Fruit fly (Drosophila melanogaster): ENCODE data around the gene CG10553.
A peak's percentile ranks its signal among the peaks of the same experiment; 100 is the strongest.

Gene CG10553

DNA sequence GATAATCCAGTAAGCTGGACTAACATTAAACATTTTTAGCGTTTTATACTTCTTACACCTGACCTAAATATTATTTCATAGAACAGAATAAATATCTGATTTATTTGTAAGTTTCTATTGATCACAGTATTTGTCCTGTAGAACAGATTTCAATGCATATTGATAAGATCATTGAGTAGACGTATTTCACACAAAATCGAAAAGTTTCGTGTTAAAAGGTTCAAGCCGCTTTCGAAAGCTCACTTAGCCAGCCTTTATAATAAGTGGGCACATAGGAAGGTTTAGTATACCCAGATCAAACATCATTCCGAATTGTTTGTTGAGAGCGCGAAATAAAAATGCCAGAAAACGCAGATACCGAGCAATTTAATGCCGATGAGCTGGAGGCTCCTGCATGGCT lies 28.3 kb downstream of the CG10553 start, which contains the start of gene CG11893:
CG11893 (plus strand) TSS at position 301 of the 400 bp plus-strand sequence.
- no peak for TF ChIP-seq Pif1B (GFP tag; optimal IDR thresholded peaks at IDR 0.05)
- TF ChIP-seq rn (GFP tag; IDR thresholded peaks at IDR 0.05): no peak
- no peak for TF ChIP-seq CG34367 (tag; optimal IDR thresholded peaks at IDR 0.05)
- no peak for TF ChIP-seq Ets98B (GFP tag; IDR thresholded peaks at IDR 0.05)
- TF ChIP-seq CG8301 (tag; optimal IDR thresholded peaks at IDR 0.05): no peak
- TF ChIP-seq CG12605 (GFP tag; IDR thresholded peaks at IDR 0.05): no peak
- TF ChIP-seq CG9948 (tag; optimal IDR thresholded peaks at IDR 0.05): no peak
- no peak for TF ChIP-seq CG32121 (GFP tag; IDR thresholded peaks at IDR 0.05)
- TF ChIP-seq CG17806 (tag; optimal IDR thresholded peaks at IDR 0.05): no peak
- no peak for TF ChIP-seq EcR (GFP tag; optimal IDR thresholded peaks at IDR 0.05)
- no peak for TF ChIP-seq fd96Ca (GFP tag; IDR thresholded peaks at IDR 0.05)
- no peak for TF ChIP-seq Snoo (tag; optimal IDR thresholded peaks at IDR 0.05)
- TF ChIP-seq CG10348 (GFP tag; IDR thresholded peaks at IDR 0.05): no peak
- TF ChIP-seq CG13204 (GFP tag; optimal IDR thresholded peaks at IDR 0.05): no peak
- TF ChIP-seq Pif1A (GFP tag; optimal IDR thresholded peaks at IDR 0.05): no peak
- no peak for TF ChIP-seq CG4496 (GFP tag; IDR thresholded peaks at IDR 0.05)

DNA sequence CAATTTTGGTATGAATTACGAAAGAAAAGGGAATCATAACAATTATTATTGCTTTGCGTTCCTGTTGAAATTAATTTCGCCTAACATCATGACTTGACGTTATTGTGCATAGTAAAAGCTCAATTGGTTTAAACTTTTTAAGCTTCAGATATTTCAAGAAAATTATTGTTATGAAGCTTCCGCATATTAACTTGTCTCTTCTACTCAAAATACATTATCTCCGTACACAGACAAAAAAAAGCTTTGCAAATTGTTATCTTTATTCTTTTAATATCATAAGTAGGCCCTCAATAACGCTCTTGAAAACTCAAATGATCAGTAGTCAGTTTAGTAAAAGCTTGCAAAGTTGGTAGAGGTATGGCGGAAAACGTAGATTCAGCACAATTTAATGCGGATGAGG lies 30.8 kb downstream of the CG10553 start, which contains the start of gene CG13658:
CG13658 (plus strand) TSS at position 347 of the 400 bp plus-strand sequence.
- TF ChIP-seq fd96Ca (GFP tag; IDR thresholded peaks at IDR 0.05) (no peak), CG10348 (GFP tag; IDR thresholded peaks at IDR 0.05) (no peak), CG12605 (GFP tag; IDR thresholded peaks at IDR 0.05) (no peak), CG8159 (tag; optimal IDR thresholded peaks at IDR 0.05) (no peak), Pif1B (GFP tag; optimal IDR thresholded peaks at IDR 0.05) (no peak), gl (tag; optimal IDR thresholded peaks at IDR 0.05) (no peak), CG8301 (tag; optimal IDR thresholded peaks at IDR 0.05) (no peak), Pif1A (GFP tag; optimal IDR thresholded peaks at IDR 0.05) (no peak), EcR (GFP tag; optimal IDR thresholded peaks at IDR 0.05) (no peak), CG15710 (tag; optimal IDR thresholded peaks at IDR 0.05) (no peak), Ets98B (GFP tag; IDR thresholded peaks at IDR 0.05) (no peak), D1 (tag; optimal IDR thresholded peaks at IDR 0.05) (no peak), CG13204 (GFP tag; optimal IDR thresholded peaks at IDR 0.05) (no peak), CG9948 (tag; optimal IDR thresholded peaks at IDR 0.05) (no peak), CG4496 (GFP tag; IDR thresholded peaks at IDR 0.05) (no peak), CG32121 (GFP tag; IDR thresholded peaks at IDR 0.05) (no peak), CG17806 (tag; optimal IDR thresholded peaks at IDR 0.05) (no peak), CG14655 (GFP tag; optimal IDR thresholded peaks at IDR 0.05) (no peak), CG34367 (tag; optimal IDR thresholded peaks at IDR 0.05) (no peak), Snoo (tag; optimal IDR thresholded peaks at IDR 0.05) (no peak)

- TF ChIP-seq Snoo (tag; optimal IDR thresholded peaks at IDR 0.05) (no peak), rn (GFP tag; IDR thresholded peaks at IDR 0.05) (no peak), CG17806 (tag; optimal IDR thresholded peaks at IDR 0.05) (no peak), CG9948 (tag; optimal IDR thresholded peaks at IDR 0.05) (no peak), CG4496 (GFP tag; IDR thresholded peaks at IDR 0.05) (no peak), CG8159 (tag; optimal IDR thresholded peaks at IDR 0.05) (no peak), CG32121 (GFP tag; IDR thresholded peaks at IDR 0.05) (no peak), CG15710 (tag; optimal IDR thresholded peaks at IDR 0.05) (no peak)
Observed at dm6 chr3R:25285173-25285572, 32.7 kb downstream of the CG10553 start, which contains the start of gene CG31104. Gene CG31104, plus strand, starts transcription at chr3R:25285473.

DNA sequence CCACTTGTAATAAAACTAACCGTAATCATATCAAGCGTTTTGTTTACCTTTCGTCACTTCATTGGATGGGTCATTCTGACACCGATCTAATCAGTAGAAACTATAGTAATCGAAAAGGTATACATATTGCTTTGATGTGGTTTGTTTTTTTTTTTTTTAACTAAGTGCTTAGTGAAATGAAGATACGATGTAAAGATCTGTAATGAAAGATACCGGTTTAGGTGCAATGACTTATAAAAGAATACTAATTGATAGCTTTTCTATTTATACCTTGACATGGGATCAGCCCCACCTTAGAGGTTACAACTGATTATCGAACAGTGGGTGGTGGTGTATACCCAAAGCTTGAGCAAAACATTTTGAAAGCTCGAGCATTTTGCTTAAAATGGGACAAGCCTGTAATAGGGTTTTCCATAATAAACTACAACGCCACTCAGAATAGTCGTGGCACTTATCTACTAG lies 34.7 kb downstream of the CG10553 start, which contains the start of gene CG31300:
CG31300 (plus strand) TSS at position 412 of the 462 bp plus-strand sequence.
- TF ChIP-seq CG17806 (tag; optimal IDR thresholded peaks at IDR 0.05) (no peak), CG14655 (GFP tag; optimal IDR thresholded peaks at IDR 0.05) (no peak), CG15710 (tag; optimal IDR thresholded peaks at IDR 0.05) (no peak), EcR (GFP tag; optimal IDR thresholded peaks at IDR 0.05) (no peak)

DNA sequence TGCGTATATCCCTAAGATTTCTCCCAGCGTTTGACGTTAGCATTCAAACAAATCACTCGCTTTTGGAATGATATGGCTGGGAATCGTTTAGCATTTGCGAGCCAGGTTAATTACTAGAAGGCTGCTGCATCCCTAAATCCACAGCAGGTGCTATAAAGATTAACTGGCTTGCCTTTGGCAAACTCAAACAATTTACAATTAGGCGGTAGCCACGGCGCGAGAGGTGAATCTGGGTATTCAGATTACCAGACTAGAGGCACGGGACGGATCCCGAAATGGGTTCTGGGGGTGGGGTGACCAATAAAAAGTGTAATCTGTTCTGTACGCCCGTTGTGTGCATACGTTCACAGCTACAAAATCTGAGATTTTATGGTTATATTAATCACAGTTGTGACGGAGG lies 36.7 kb downstream of the CG10553 start, which contains the start of gene CG11892:
CG11892 (plus strand) TSS at position 384 of the 400 bp plus-strand sequence.
- TF ChIP-seq CG9948 (tag; optimal IDR thresholded peaks at IDR 0.05) (no peak), CG10348 (GFP tag; IDR thresholded peaks at IDR 0.05) (no peak)

- TF ChIP-seq CG32121 (GFP tag; IDR thresholded peaks at IDR 0.05) (no peak), CG17806 (tag; optimal IDR thresholded peaks at IDR 0.05) (no peak), CG34367 (tag; optimal IDR thresholded peaks at IDR 0.05) (no peak), Pif1B (GFP tag; optimal IDR thresholded peaks at IDR 0.05) (no peak), Pif1A (GFP tag; optimal IDR thresholded peaks at IDR 0.05) (peak; percentile 6)
Observed at dm6 chr3R:25279796-25280350, 38.0 kb downstream of the CG10553 start, which contains the start of gene CG10514. Gene CG10514, minus strand, starts transcription at chr3R:25279846.

dm6 chr3R:25277112-25277511 lies 40.8 kb downstream of the CG10553 start, which contains the start of gene CG10513:
Gene CG10513, minus strand, starts transcription at chr3R:25277212.
- TF ChIP-seq CG10348 (GFP tag; IDR thresholded peaks at IDR 0.05) (no peak), Pif1B (GFP tag; optimal IDR thresholded peaks at IDR 0.05) (no peak), Ets98B (GFP tag; IDR thresholded peaks at IDR 0.05) (no peak), gl (tag; optimal IDR thresholded peaks at IDR 0.05) (no peak), CG8301 (tag; optimal IDR thresholded peaks at IDR 0.05) (no peak), CG17806 (tag; optimal IDR thresholded peaks at IDR 0.05) (no peak), Pif1A (GFP tag; optimal IDR thresholded peaks at IDR 0.05) (no peak), rn (GFP tag; IDR thresholded peaks at IDR 0.05) (no peak), EcR (GFP tag; optimal IDR thresholded peaks at IDR 0.05) (no peak), CG32121 (GFP tag; IDR thresholded peaks at IDR 0.05) (no peak), CG14655 (GFP tag; optimal IDR thresholded peaks at IDR 0.05) (no peak), fd96Ca (GFP tag; IDR thresholded peaks at IDR 0.05) (no peak), CG9948 (tag; optimal IDR thresholded peaks at IDR 0.05) (no peak)
